Worm (Caenorhabditis elegans) whole organism, late embryonic: Measurements from ENCODE around the gene spcs-2.

Source experiments
- C08G9.2 ChIP-seq: sonication (generic microtip); optimal IDR thresholded peaks from 2 replicates; lab custom pipeline; 2016; ENCODE audit warnings: mild to moderate bottlenecking, missing genetic modification characterization, moderate library complexity, missing compliant biosample characterization
- C38D4.7 ChIP-seq: fragments of 200-800 bp; sonication (Bioruptor generic); optimal IDR thresholded peaks from 2 replicates; lab custom pipeline; 2018; ENCODE audit warnings: mild to moderate bottlenecking, missing genetic modification characterization, moderate library complexity, missing compliant biosample characterization
- K02D7.2 ChIP-seq: sonication (generic microtip); optimal IDR thresholded peaks from 2 replicates; lab custom pipeline; 2017; ENCODE audit warnings: mild to moderate bottlenecking, missing genetic modification characterization, missing compliant biosample characterization
- K09A11.1 ChIP-seq: sonication (generic microtip); optimal IDR thresholded peaks from 2 replicates; lab custom pipeline; 2017; ENCODE audit warnings: antibody characterized with exemption, mild to moderate bottlenecking, missing genetic modification characterization, missing compliant biosample characterization; ENCODE audit not compliant: insufficient read depth
- ama-1 ChIP-seq: fragments of 150-350 bp; optimal IDR thresholded peaks from 2 replicates; lab custom pipeline; 2014
- ceh-14 ChIP-seq: sonication (generic microtip); optimal IDR thresholded peaks from 2 replicates; lab custom pipeline; 2016; ENCODE audit warnings: missing genotype, missing genetic modification characterization, missing compliant biosample characterization
- ceh-19 ChIP-seq: fragments of 200-800 bp; sonication (Bioruptor generic); optimal IDR thresholded peaks from 2 replicates; lab custom pipeline; 2018; ENCODE audit warnings: mild to moderate bottlenecking, missing genetic modification characterization, missing compliant biosample characterization
- ceh-2 ChIP-seq: sonication (generic microtip); optimal IDR thresholded peaks from 2 replicates; lab custom pipeline; 2016; ENCODE audit warnings: missing genotype, missing genetic modification characterization, missing compliant biosample characterization
- ceh-31 ChIP-seq: sonication (generic microtip); optimal IDR thresholded peaks from 2 replicates; lab custom pipeline; 2016; ENCODE audit warnings: missing genetic modification characterization, missing compliant biosample characterization
- ceh-6 ChIP-seq: fragments of 200-800 bp; sonication (Bioruptor generic); optimal IDR thresholded peaks from 2 replicates; lab custom pipeline; 2018; ENCODE audit warnings: mild to moderate bottlenecking, missing genetic modification characterization, missing compliant biosample characterization
- ceh-9 ChIP-seq: sonication (generic microtip); optimal IDR thresholded peaks from 2 replicates; lab custom pipeline; 2016; ENCODE audit warnings: mild to moderate bottlenecking, missing genetic modification characterization, inconsistent platforms, missing compliant biosample characterization
- dmd-4 ChIP-seq: sonication (generic microtip); optimal IDR thresholded peaks from 2 replicates; lab custom pipeline; 2016; ENCODE audit warnings: borderline replicate concordance, missing genetic modification characterization, missing compliant biosample characterization
- ets-4 ChIP-seq: sonication (generic microtip); optimal IDR thresholded peaks from 2 replicates; lab custom pipeline; 2016; ENCODE audit warnings: missing genetic modification characterization, missing compliant biosample characterization
- eyg-1 ChIP-seq: sonication (generic microtip); optimal IDR thresholded peaks from 2 replicates; lab custom pipeline; 2016; ENCODE audit warnings: missing genotype, missing genetic modification characterization, missing compliant biosample characterization
- fax-1 ChIP-seq: sonication (generic microtip); optimal IDR thresholded peaks from 2 replicates; lab custom pipeline; 2016; ENCODE audit warnings: missing genotype, missing genetic modification characterization, missing compliant biosample characterization
- fkh-10 ChIP-seq: fragments of 150-350 bp; optimal IDR thresholded peaks from 2 replicates; lab custom pipeline; 2014; ENCODE audit warnings: missing biosample characterization, missing genetic modification reagents, missing genetic modification characterization
- fkh-6 ChIP-seq: sonication (generic microtip); optimal IDR thresholded peaks from 2 replicates; lab custom pipeline; 2016; ENCODE audit warnings: missing genetic modification characterization, missing compliant biosample characterization
- gmeb-2 ChIP-seq: sonication (generic microtip); optimal IDR thresholded peaks from 2 replicates; lab custom pipeline; 2016; ENCODE audit warnings: missing genetic modification characterization, inconsistent platforms, missing compliant biosample characterization
- hlh-13 ChIP-seq: fragments of 200-800 bp; sonication (Bioruptor generic); optimal IDR thresholded peaks from 2 replicates; lab custom pipeline; 2018; ENCODE audit warnings: mild to moderate bottlenecking, missing genetic modification characterization, missing compliant biosample characterization
- hlh-15 ChIP-seq: sonication (generic microtip); optimal IDR thresholded peaks from 2 replicates; lab custom pipeline; 2016; ENCODE audit warnings: missing genetic modification characterization, missing compliant biosample characterization
- hlh-30 ChIP-seq: sonication (generic microtip); optimal IDR thresholded peaks from 2 replicates; lab custom pipeline; 2017; ENCODE audit warnings: antibody characterized with exemption, missing genetic modification characterization, missing compliant biosample characterization; ENCODE audit not compliant: insufficient read depth
- hlh-8 ChIP-seq: sonication (generic microtip); optimal IDR thresholded peaks from 2 replicates; lab custom pipeline; 2016; ENCODE audit warnings: missing genotype, missing genetic modification characterization, missing compliant biosample characterization
- lim-6 ChIP-seq: sonication (generic microtip); optimal IDR thresholded peaks from 2 replicates; lab custom pipeline; 2016; ENCODE audit warnings: missing genetic modification characterization, missing compliant biosample characterization
- madf-2 ChIP-seq: sonication (generic microtip); optimal IDR thresholded peaks from 2 replicates; lab custom pipeline; 2017; ENCODE audit warnings: missing genetic modification characterization, missing compliant biosample characterization
- mec-3 ChIP-seq: sonication (generic microtip); optimal IDR thresholded peaks from 2 replicates; lab custom pipeline; 2016; ENCODE audit warnings: borderline replicate concordance, missing genetic modification characterization, missing compliant biosample characterization
- nhr-232 ChIP-seq: sonication (generic microtip); optimal IDR thresholded peaks from 2 replicates; lab custom pipeline; 2016; ENCODE audit warnings: missing genetic modification characterization, missing compliant biosample characterization
- npax-4 ChIP-seq: sonication (generic microtip); optimal IDR thresholded peaks from 2 replicates; lab custom pipeline; 2016; ENCODE audit warnings: missing genetic modification characterization, missing compliant biosample characterization
- odd-2 ChIP-seq: sonication (generic microtip); optimal IDR thresholded peaks from 2 replicates; lab custom pipeline; 2017; ENCODE audit warnings: antibody characterized with exemption, mild to moderate bottlenecking, missing genetic modification characterization, missing compliant biosample characterization
- pag-3 ChIP-seq: sonication (generic microtip); optimal IDR thresholded peaks from 2 replicates; lab custom pipeline; 2016; ENCODE audit warnings: missing compliant biosample characterization, missing genetic modification characterization, borderline replicate concordance
- pat-9 ChIP-seq: fragments of 200-800 bp; sonication (Bioruptor generic); optimal IDR thresholded peaks from 2 replicates; lab custom pipeline; 2018; ENCODE audit warnings: mild to moderate bottlenecking, missing genetic modification characterization, moderate library complexity, missing compliant biosample characterization
- pax-1 ChIP-seq: fragments of 150-350 bp; optimal IDR thresholded peaks from 2 replicates; lab custom pipeline; 2014; ENCODE audit warnings: missing biosample characterization, missing genetic modification characterization
- pros-1 ChIP-seq: fragments of 150-350 bp; optimal IDR thresholded peaks from 2 replicates; lab custom pipeline; 2014; ENCODE audit warnings: missing biosample characterization, missing genetic modification reagents, missing genetic modification characterization
- ref-2 ChIP-seq: sonication (generic microtip); optimal IDR thresholded peaks from 2 replicates; lab custom pipeline; 2016; ENCODE audit warnings: missing genetic modification characterization, missing compliant biosample characterization
- sdc-2 ChIP-seq: sonication (generic microtip); optimal IDR thresholded peaks from 2 replicates; lab custom pipeline; 2016; ENCODE audit warnings: missing genotype, missing genetic modification characterization, missing compliant biosample characterization
- sox-2 ChIP-seq: fragments of 200-800 bp; sonication (Bioruptor generic); IDR thresholded peaks from 2 replicates; pipeline ENCODE4 v1.3.6; 2022; ENCODE audit warnings: missing genetic modification reagents, missing genetic modification characterization, missing compliant biosample characterization
- syd-9 ChIP-seq: sonication (generic microtip); optimal IDR thresholded peaks from 2 replicates; lab custom pipeline; 2016; ENCODE audit warnings: mild to moderate bottlenecking, missing genetic modification characterization, moderate library complexity, missing compliant biosample characterization
- tbx-7 ChIP-seq: sonication (generic microtip); optimal IDR thresholded peaks from 2 replicates; lab custom pipeline; 2016; ENCODE audit warnings: missing genotype, missing genetic modification characterization, missing compliant biosample characterization
- ttx-3 ChIP-seq: sonication (generic microtip); optimal IDR thresholded peaks from 2 replicates; lab custom pipeline; 2016; ENCODE audit warnings: missing genetic modification reagents, missing genetic modification characterization, missing compliant biosample characterization

spcs-2 gene

ce11 chrIII:12874606-12875066 is at the start of gene spcs-2, which contains the start of gene mrg-1 (continued):
- TF ChIP-seq lim-6 (tag; lab: Kevin White, UChicago), result peak; percentile 10
- TF ChIP-seq hlh-15, result no peak
- peak; percentile 43 for TF ChIP-seq C08G9.2 (tag; lab: Kevin White, UChicago)
- TF ChIP-seq ceh-31 (tag; lab: Kevin White, UChicago), result peak; percentile 92
- no peak for TF ChIP-seq mec-3 (tag; lab: Kevin White, UChicago)
- peak; percentile 48 for TF ChIP-seq C38D4.7
- no peak for TF ChIP-seq sdc-2 (tag; lab: Kevin White, UChicago)
- TF ChIP-seq ceh-2 (tag; lab: Kevin White, UChicago), result peak; percentile 78
- TF ChIP-seq ama-1 (lab: Kevin White, UChicago), result no peak
- peak; percentile 47 for TF ChIP-seq fkh-6 (tag; lab: Kevin White, UChicago)
- peak; percentile 80 for TF ChIP-seq fax-1 (tag; lab: Kevin White, UChicago)
- TF ChIP-seq dmd-4 (tag; lab: Kevin White, UChicago), result no peak
- peak; percentile 34 for TF ChIP-seq tbx-7
- peak; percentile 69 for TF ChIP-seq pat-9 (tag; lab: Kevin White, UChicago)
- no peak for TF ChIP-seq pag-3 (tag; lab: Kevin White, UChicago)
- no peak for TF ChIP-seq fkh-10
- TF ChIP-seq syd-9 (tag; lab: Kevin White, UChicago), result peak; percentile 47

DNA sequence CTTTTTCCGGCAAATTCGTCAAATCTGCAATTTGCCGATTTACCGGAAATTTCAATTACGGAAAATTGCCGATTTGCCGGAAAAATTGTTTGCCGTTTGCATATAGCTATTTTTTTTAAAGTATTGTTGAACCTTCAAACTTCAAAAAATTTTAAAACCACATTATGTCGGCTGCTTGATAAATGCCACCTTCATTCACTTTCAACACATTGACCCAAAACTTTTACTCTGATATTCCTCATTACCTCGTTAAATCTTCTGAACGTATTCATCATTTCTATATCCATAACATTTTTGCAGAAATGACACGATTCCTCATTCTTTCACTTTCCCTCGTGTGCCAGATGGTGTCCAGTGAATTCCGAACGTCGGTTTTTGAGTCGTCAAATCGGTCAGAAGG is 45.8 kb upstream of the spcs-2 start, which contains the start of gene Y37D8A.3:
Gene Y37D8A.3 (plus strand): TSS at position 301 of the 400 bp plus-strand sequence.
- TF ChIP-seq ceh-14 (tag; lab: Kevin White, UChicago), result no peak
- TF ChIP-seq gmeb-2, result no peak
- TF ChIP-seq C08G9.2 (tag; lab: Kevin White, UChicago), result no peak
- no peak for TF ChIP-seq odd-2 (tag; lab: Kevin White, UChicago)
- no peak for TF ChIP-seq ceh-19 (GFP tag; lab: Kevin White, UChicago)
- no peak for TF ChIP-seq hlh-30
- no peak for TF ChIP-seq hlh-13 (GFP tag; lab: Kevin White, UChicago)
- no peak for TF ChIP-seq ceh-9
- TF ChIP-seq ets-4 (tag; lab: Kevin White, UChicago), result no peak
- TF ChIP-seq pag-3 (tag; lab: Kevin White, UChicago), result no peak
- no peak for TF ChIP-seq pax-1 (tag; lab: Kevin White, UChicago)
- no peak for TF ChIP-seq eyg-1
- TF ChIP-seq K09A11.1, result no peak
- TF ChIP-seq sox-2 (GFP tag; lab: Robert Waterston, UW), result no peak
- no peak for TF ChIP-seq ttx-3 (tag; lab: Kevin White, UChicago)
- no peak for TF ChIP-seq sdc-2 (tag; lab: Kevin White, UChicago)
- no peak for TF ChIP-seq K02D7.2 (tag; lab: Kevin White, UChicago)
- no peak for TF ChIP-seq pros-1 (tag; lab: Kevin White, UChicago)

- TF ChIP-seq ama-1 (lab: Kevin White, UChicago), result no peak
- TF ChIP-seq fkh-10, result no peak
- no peak for TF ChIP-seq K02D7.2 (tag; lab: Kevin White, UChicago)
- no peak for TF ChIP-seq ceh-6 (GFP tag; lab: Kevin White, UChicago)
- no peak for TF ChIP-seq mec-3 (tag; lab: Kevin White, UChicago)
- no peak for TF ChIP-seq nhr-232 (tag; lab: Kevin White, UChicago)
- TF ChIP-seq hlh-8 (tag; lab: Kevin White, UChicago), result no peak
- no peak for TF ChIP-seq npax-4 (tag; lab: Kevin White, UChicago)
- no peak for TF ChIP-seq ref-2 (tag; lab: Kevin White, UChicago)
- no peak for TF ChIP-seq pros-1 (tag; lab: Kevin White, UChicago)
- no peak for TF ChIP-seq madf-2
These were observed 43.1 kb upstream of the spcs-2 start for ce11 chrIII:12831696-12832095.
